Worm (Caenorhabditis elegans) whole organism, young adult: ENCODE measurements around the gene lgc-19.
"Not testable (repeated sequence)": the region's sequence is repeated elsewhere in the genome, so short reads cannot be mapped to it uniquely, and the experiment has no call there.

Experiments
- B0261.1 ChIP-seq: sonication (generic microtip); optimal IDR thresholded peaks from 2 replicates; lab custom pipeline; 2016; ENCODE audit warnings: mild to moderate bottlenecking, missing genetic modification characterization, moderate library complexity, missing compliant biosample characterization
- B0336.3 ChIP-seq: fragments of 200-800 bp; sonication (Bioruptor generic); IDR thresholded peaks from 2 replicates; pipeline ENCODE4 v1.3.6; 2022; ENCODE audit warnings: missing genetic modification characterization, missing compliant biosample characterization
- K12H6.12 ChIP-seq: fragments of 200-800 bp; sonication (Bioruptor generic); optimal IDR thresholded peaks from 2 replicates; lab custom pipeline; 2018; ENCODE audit warnings: mild to moderate bottlenecking, missing genetic modification characterization, missing compliant biosample characterization
- T07F8.4 ChIP-seq: sonication (generic microtip); optimal IDR thresholded peaks from 2 replicates; lab custom pipeline; 2016; ENCODE audit warnings: mild to moderate bottlenecking, missing genetic modification characterization, moderate library complexity, missing compliant biosample characterization
- ama-1 ChIP-seq, 3 experiments: fragments of 150-350 bp in 1 of 3; sonication (generic microtip) in 2 of 3; optimal IDR thresholded peaks; 2 replicates each; lab custom pipeline; 2014 to 2018; ENCODE audit warnings: missing biosample characterization in 2 of 3, missing genetic modification characterization in 2 of 3, missing genetic modification reagents in 2 of 3
- aptf-2 ChIP-seq: fragments of 200-800 bp; sonication (Bioruptor generic); conservative IDR thresholded peaks from 2 replicates; pipeline ENCODE4 v1.3.6; 2022; ENCODE audit warnings: missing genetic modification reagents, missing genetic modification characterization, missing compliant biosample characterization
- atf-7 ChIP-seq: sonication (generic microtip); optimal IDR thresholded peaks from 2 replicates; lab custom pipeline; 2017; ENCODE audit warnings: mild to moderate bottlenecking, missing genetic modification characterization, missing compliant biosample characterization
- athp-1 ChIP-seq: sonication (generic microtip); optimal IDR thresholded peaks from 2 replicates; lab custom pipeline; 2017; ENCODE audit warnings: mild to moderate bottlenecking, missing genetic modification characterization, missing compliant biosample characterization
- attf-5 ChIP-seq: fragments of 200-800 bp; sonication (Bioruptor generic); optimal IDR thresholded peaks from 2 replicates; lab custom pipeline; 2018; ENCODE audit warnings: mild to moderate bottlenecking, missing genetic modification characterization, missing compliant biosample characterization
- attf-6 ChIP-seq: fragments of 200-800 bp; sonication (Bioruptor generic); IDR thresholded peaks from 2 replicates; pipeline ENCODE4 v1.3.6; 2022; ENCODE audit warnings: missing genetic modification reagents, missing genetic modification characterization, missing compliant biosample characterization
- cebp-1 ChIP-seq, 2 experiments: fragments of 200-800 bp in 1 of 2; sonication (Bioruptor generic) in 1 of 2; sonication (generic microtip) in 1 of 2; IDR thresholded peaks in 1 of 2; optimal IDR thresholded peaks in 1 of 2; 2 replicates each; pipeline versions ENCODE4 v1.3.6 to Lab custom; 2017 to 2022; ENCODE audit warnings: missing compliant biosample characterization in 2 of 2, missing genetic modification characterization in 2 of 2, mild to moderate bottlenecking in 1 of 2, missing genetic modification reagents in 1 of 2, moderate library complexity in 1 of 2
- ceh-27 ChIP-seq: fragments of 200-800 bp; sonication (Bioruptor generic); optimal IDR thresholded peaks from 2 replicates; lab custom pipeline; 2018; ENCODE audit warnings: mild to moderate bottlenecking, missing genetic modification characterization, moderate library complexity, missing compliant biosample characterization
- ceh-40 ChIP-seq: fragments of 200-800 bp; sonication (Bioruptor generic); IDR thresholded peaks from 2 replicates; pipeline ENCODE4 v1.3.6; 2022; ENCODE audit warnings: missing genetic modification characterization, missing compliant biosample characterization
- ceh-58 ChIP-seq: fragments of 200-800 bp; sonication (Bioruptor generic); IDR thresholded peaks from 2 replicates; pipeline ENCODE4 v1.3.6; 2022; ENCODE audit warnings: missing genetic modification characterization, missing compliant biosample characterization
- ceh-91 ChIP-seq: fragments of 200-800 bp; sonication (Bioruptor generic); IDR thresholded peaks from 2 replicates; pipeline ENCODE4 v1.3.6; 2022; ENCODE audit warnings: missing genetic modification reagents, missing genetic modification characterization, missing compliant biosample characterization
- die-1 ChIP-seq: sonication (generic microtip); optimal IDR thresholded peaks from 2 replicates; lab custom pipeline; 2016; ENCODE audit warnings: missing genotype, mild to moderate bottlenecking, missing genetic modification characterization, missing compliant biosample characterization
- dox-1 ChIP-seq: fragments of 200-800 bp; sonication (Bioruptor generic); IDR thresholded peaks from 2 replicates; pipeline ENCODE4 v1.3.6; 2022; ENCODE audit warnings: missing genetic modification reagents, missing genetic modification characterization, missing compliant biosample characterization
- egl-44 ChIP-seq: fragments of 200-800 bp; sonication (Bioruptor generic); IDR thresholded peaks from 2 replicates; pipeline ENCODE4 v1.3.6; 2022; ENCODE audit warnings: missing genetic modification reagents, missing genetic modification characterization, missing compliant biosample characterization
- egrh-3 ChIP-seq: fragments of 200-800 bp; sonication (Bioruptor generic); IDR thresholded peaks from 2 replicates; pipeline ENCODE4 v1.3.6; 2022; ENCODE audit warnings: missing genetic modification reagents, missing genetic modification characterization, missing compliant biosample characterization
- ekl-4 ChIP-seq: fragments of 200-800 bp; sonication (Bioruptor generic); IDR thresholded peaks from 2 replicates; pipeline ENCODE4 v1.3.6; 2022; ENCODE audit warnings: missing genetic modification reagents, missing genetic modification characterization, missing compliant biosample characterization
- fkh-3 ChIP-seq: sonication (generic microtip); optimal IDR thresholded peaks from 2 replicates; lab custom pipeline; 2016; ENCODE audit warnings: mild to moderate bottlenecking, missing genetic modification characterization, missing compliant biosample characterization
- hmg-1.2 ChIP-seq: fragments of 200-800 bp; sonication (Bioruptor generic); IDR thresholded peaks from 2 replicates; pipeline ENCODE4 v1.3.6; 2022; ENCODE audit warnings: missing genetic modification reagents, missing genetic modification characterization, missing compliant biosample characterization
- hmg-20 ChIP-seq: fragments of 200-800 bp; sonication (Bioruptor generic); IDR thresholded peaks from 2 replicates; pipeline ENCODE4 v1.3.6; 2022; ENCODE audit warnings: missing genetic modification reagents, missing genetic modification characterization, missing compliant biosample characterization
- hsf-1 ChIP-seq: fragments of 200-800 bp; sonication (Bioruptor generic); IDR thresholded peaks from 2 replicates; pipeline ENCODE4 v1.3.6; 2022; ENCODE audit warnings: missing genetic modification reagents, missing genetic modification characterization, missing compliant biosample characterization
- lir-1 ChIP-seq: fragments of 200-800 bp; sonication (Bioruptor generic); conservative IDR thresholded peaks from 2 replicates; pipeline ENCODE4 v1.3.6; 2022; ENCODE audit warnings: missing genetic modification reagents, missing genetic modification characterization, missing compliant biosample characterization
- lsy-27 ChIP-seq: sonication (generic microtip); optimal IDR thresholded peaks from 2 replicates; lab custom pipeline; 2017; ENCODE audit warnings: missing genetic modification characterization, mild to moderate bottlenecking, missing compliant biosample characterization, antibody characterized with exemption, missing genotype, borderline replicate concordance; ENCODE audit not compliant: insufficient read depth
- madf-3 ChIP-seq: fragments of 200-800 bp; sonication (Bioruptor generic); IDR thresholded peaks from 2 replicates; pipeline ENCODE4 v1.3.6; 2022; ENCODE audit warnings: missing genetic modification reagents, missing genetic modification characterization, missing compliant biosample characterization
- madf-6 ChIP-seq: fragments of 200-800 bp; sonication (Bioruptor generic); IDR thresholded peaks from 2 replicates; pipeline ENCODE4 v1.3.6; 2022; ENCODE audit warnings: missing genetic modification reagents, missing genetic modification characterization, missing compliant biosample characterization
- mcd-1 ChIP-seq: fragments of 200-800 bp; sonication (Bioruptor generic); IDR thresholded peaks from 2 replicates; pipeline ENCODE4 v1.3.6; 2022; ENCODE audit warnings: missing genetic modification reagents, missing genetic modification characterization, missing compliant biosample characterization
- nfyb-1 ChIP-seq: fragments of 200-800 bp; sonication (Bioruptor generic); IDR thresholded peaks from 2 replicates; pipeline ENCODE4 v1.3.6; 2022; ENCODE audit warnings: missing genetic modification reagents, missing genetic modification characterization, missing compliant biosample characterization
- nhr-80 ChIP-seq: sonication (generic microtip); optimal IDR thresholded peaks from 2 replicates; lab custom pipeline; 2016; ENCODE audit warnings: missing genetic modification characterization, missing compliant biosample characterization
- nhr-90 ChIP-seq: sonication (generic microtip); optimal IDR thresholded peaks from 2 replicates; lab custom pipeline; 2016; ENCODE audit warnings: missing genotype, mild to moderate bottlenecking, missing genetic modification characterization, missing compliant biosample characterization
- pbrm-1 ChIP-seq: fragments of 200-800 bp; sonication (Bioruptor generic); IDR thresholded peaks from 2 replicates; pipeline ENCODE4 v1.3.6; 2022; ENCODE audit warnings: missing genetic modification reagents, missing genetic modification characterization, missing compliant biosample characterization
- repo-1 ChIP-seq: sonication (generic microtip); optimal IDR thresholded peaks from 2 replicates; lab custom pipeline; 2017; ENCODE audit warnings: mild to moderate bottlenecking, missing genetic modification characterization, missing compliant biosample characterization
- rpc-1 ChIP-seq, 2 experiments: fragments of 150-350 bp in 1 of 2; sonication (generic microtip) in 1 of 2; optimal IDR thresholded peaks; 2 replicates each; lab custom pipeline; 2014 to 2018; ENCODE audit warnings: missing biosample characterization in 1 of 2, missing genetic modification characterization in 1 of 2, missing genetic modification reagents in 1 of 2, missing genotype in 1 of 2
- sea-2 ChIP-seq: fragments of 200-800 bp; sonication (Bioruptor generic); IDR thresholded peaks from 2 replicates; pipeline ENCODE4 v1.3.6; 2022; ENCODE audit warnings: missing genetic modification characterization, missing compliant biosample characterization
- snpc-1.3 ChIP-seq: sonication (generic microtip); optimal IDR thresholded peaks from 2 replicates; lab custom pipeline; 2017; ENCODE audit warnings: missing genetic modification characterization, mild to moderate bottlenecking, missing compliant biosample characterization, antibody characterized with exemption, moderate library complexity, missing genotype, missing genetic modification reagents; ENCODE audit not compliant: insufficient read depth
- snpc-3.4 ChIP-seq: sonication (generic microtip); optimal IDR thresholded peaks from 2 replicates; lab custom pipeline; 2017; ENCODE audit warnings: missing genetic modification characterization, mild to moderate bottlenecking, missing compliant biosample characterization, antibody characterized with exemption, moderate library complexity, missing genotype, missing genetic modification reagents
- snpc-4 ChIP-seq, 5 experiments: fragments of 150-350 bp in 1 of 5; sonication (generic microtip) in 4 of 5; optimal IDR thresholded peaks; 2 replicates each; lab custom pipeline; 2014 to 2018; ENCODE audit warnings: missing genetic modification characterization in 5 of 5, missing biosample characterization in 3 of 5, antibody characterized with exemption in 2 of 5, mild to moderate bottlenecking in 2 of 5, missing compliant biosample characterization in 2 of 5, missing genotype in 2 of 5, moderate library complexity in 2 of 5, missing genetic modification reagents in 1 of 5
- tlf-1 ChIP-seq: fragments of 200-800 bp; sonication (Bioruptor generic); optimal IDR thresholded peaks from 2 replicates; lab custom pipeline; 2018; ENCODE audit warnings: mild to moderate bottlenecking, missing genetic modification characterization, missing compliant biosample characterization
- ztf-18 ChIP-seq: sonication (generic microtip); optimal IDR thresholded peaks from 2 replicates; lab custom pipeline; 2016; ENCODE audit warnings: missing genotype, mild to moderate bottlenecking, missing genetic modification characterization, missing compliant biosample characterization

Gene lgc-19

DNA sequence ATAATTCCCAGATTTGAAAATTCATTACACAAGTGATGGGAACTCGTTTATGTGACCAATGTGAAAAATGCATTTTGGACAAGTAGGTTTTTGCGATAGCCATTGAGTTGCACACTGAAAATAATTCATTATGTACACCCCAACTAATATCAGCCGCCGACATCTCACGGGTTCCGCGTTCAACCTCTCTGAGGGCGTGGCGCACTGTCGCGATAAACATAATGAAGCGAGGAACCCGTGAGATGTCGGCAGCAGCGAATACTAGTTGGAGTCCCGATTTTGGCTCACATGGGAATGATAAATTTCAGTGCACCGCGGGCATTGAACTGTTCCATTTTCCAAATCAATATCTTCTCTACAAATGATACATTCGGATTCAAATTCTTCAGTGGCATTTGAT, 25.4 kb downstream of the lgc-19 start:
- TF ChIP-seq lsy-27 (no peak), snpc-4 (GFP tag; optimal IDR thresholded peaks at IDR 0.05; lab: Kevin White, UChicago) (no peak), snpc-4 (tag; optimal IDR thresholded peaks at IDR 0.05; lab: Kevin White, UChicago) (peak in 1 of 4 experiments; percentile 81), lir-1 (GFP tag; lab: Robert Waterston, UW) (no peak), hmg-1.2 (GFP tag; lab: Robert Waterston, UW) (no peak)

DNA sequence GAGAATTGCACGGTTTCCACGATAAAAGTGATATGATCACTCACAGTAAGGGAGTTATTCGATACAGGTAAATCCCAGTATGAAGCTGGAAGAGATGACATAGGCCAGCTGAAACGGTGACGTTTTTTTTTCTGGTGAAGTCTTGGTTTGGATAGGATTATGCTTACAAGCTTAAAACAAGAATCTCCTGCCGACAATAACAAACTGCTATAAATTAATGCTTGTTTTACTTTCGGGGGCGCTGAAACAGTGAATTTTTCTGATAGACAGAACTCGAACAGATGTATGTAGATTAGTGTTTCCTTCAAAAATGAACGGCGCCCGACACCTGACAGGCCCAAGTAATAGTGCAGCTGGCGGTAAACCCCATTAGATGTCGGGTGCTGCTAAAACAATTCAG, 28.7 kb downstream of the lgc-19 start, which contains the start of gene srv-16:
Gene srv-16, minus strand, starts transcription at position 101 of the 400 bp plus-strand sequence.
- TF ChIP-seq sea-2 (no peak), snpc-4 (GFP tag; optimal IDR thresholded peaks at IDR 0.05; lab: Kevin White, UChicago) (no peak), snpc-4 (tag; optimal IDR thresholded peaks at IDR 0.05; lab: Kevin White, UChicago) (peak in 1 of 4 experiments; percentile 44), madf-3 (GFP tag; lab: Robert Waterston, UW) (no peak), snpc-1.3 (tag; lab: Kevin White, UChicago) (no peak), egl-44 (GFP tag; lab: Robert Waterston, UW) (no peak), K12H6.12 (tag; lab: Kevin White, UChicago) (no peak), ceh-27 (GFP tag; lab: Kevin White, UChicago) (no peak), aptf-2 (GFP tag; lab: Robert Waterston, UW) (no peak), B0261.1 (tag; lab: Kevin White, UChicago) (no peak)
- TF ChIP-seq, all 124 proteins: peak for 1

DNA sequence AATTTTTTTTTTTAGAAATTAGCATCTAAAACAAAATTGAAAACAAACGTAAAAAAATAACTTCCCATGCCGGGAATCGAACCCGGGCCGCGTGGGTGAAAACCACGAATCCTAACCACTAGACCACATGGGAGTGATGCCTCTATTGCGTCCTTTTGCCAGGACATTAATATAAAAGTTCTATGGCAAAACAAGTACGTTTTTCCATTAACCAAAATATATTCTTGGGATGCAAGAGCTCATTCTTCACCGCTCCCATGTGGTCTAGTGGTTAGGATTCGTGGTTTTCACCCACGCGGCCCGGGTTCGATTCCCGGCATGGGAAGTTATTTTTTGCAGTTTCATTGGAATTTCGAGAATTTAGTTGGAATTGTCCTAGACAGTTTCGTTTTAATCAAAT, 29.4 kb downstream of the lgc-19 start:
- TF ChIP-seq tlf-1 (GFP tag; lab: Kevin White, UChicago) = peak; percentile 11
- TF ChIP-seq hsf-1 (GFP tag; lab: Robert Waterston, UW) = peak; percentile 88
- peak; percentile 34; the same call in 1 of the 2 replicates for TF ChIP-seq mcd-1
- peak; percentile 65; the same call in 1 of the 2 replicates for TF ChIP-seq ekl-4 (GFP tag; lab: Robert Waterston, UW)
- TF ChIP-seq snpc-3.4 (tag; lab: Kevin White, UChicago) = peak; percentile 49
- 0 out of 2 replicates have a peak, but pooled peaks have one; percentile 13 for TF ChIP-seq egrh-3 (GFP tag; lab: Robert Waterston, UW)
- TF ChIP-seq nfyb-1 = peak; percentile 79
- peak; percentile 11 for TF ChIP-seq attf-5 (GFP tag; lab: Kevin White, UChicago)
- peak; percentile 86 for TF ChIP-seq ztf-18 (tag; lab: Kevin White, UChicago)
- not testable (repeated sequence) for TF ChIP-seq ama-1 (optimal IDR thresholded peaks at IDR 0.05; lab: Kevin White, UChicago); cebp-1 (GFP tag; IDR thresholded peaks at IDR 0.05; lab: Robert Waterston, UW)
- TF ChIP-seq ama-1 (GFP tag; optimal IDR thresholded peaks at IDR 0.05; lab: Kevin White, UChicago) = peak in 1 of 2 experiments; percentile 46
- peak; percentile 16 for TF ChIP-seq nhr-80 (tag; lab: Kevin White, UChicago)
- peak; percentile 67 for TF ChIP-seq athp-1
- TF ChIP-seq repo-1 = peak; percentile 27
- TF ChIP-seq die-1 = peak; percentile 67
- TF ChIP-seq madf-3 (GFP tag; lab: Robert Waterston, UW) = peak; percentile 75; the same call in 1 of the 2 replicates
- peak; percentile 62 for TF ChIP-seq madf-6
- TF ChIP-seq dox-1 = peak; percentile 76
- peak; percentile 88 for TF ChIP-seq snpc-4 (GFP tag; optimal IDR thresholded peaks at IDR 0.05; lab: Kevin White, UChicago)
- TF ChIP-seq snpc-4 (tag; optimal IDR thresholded peaks at IDR 0.05; lab: Kevin White, UChicago) = peak; percentile 57 to 98 (median 92)
- peak; percentile 76 for TF ChIP-seq rpc-1 (optimal IDR thresholded peaks at IDR 0.05; lab: Kevin White, UChicago)
- peak; percentile 86 for TF ChIP-seq rpc-1 (tag; optimal IDR thresholded peaks at IDR 0.05; lab: Kevin White, UChicago)
- 0 out of 2 replicates have a peak, but pooled peaks have one; percentile 4 for TF ChIP-seq ceh-58
- TF ChIP-seq atf-7 (tag; lab: Kevin White, UChicago) = peak; percentile 41
- TF ChIP-seq B0336.3 = peak; percentile 56
- TF ChIP-seq B0261.1 (tag; lab: Kevin White, UChicago) = peak; percentile 87
- TF ChIP-seq nhr-90 = peak; percentile 77
- TF ChIP-seq ceh-91 (GFP tag; lab: Robert Waterston, UW) = peak; percentile 17; the same call in 1 of the 2 replicates
- TF ChIP-seq pbrm-1 (GFP tag; lab: Robert Waterston, UW) = peak; percentile 76
- TF ChIP-seq cebp-1 (tag; optimal IDR thresholded peaks at IDR 0.05; lab: Kevin White, UChicago) = peak; percentile 56
- peak; percentile 71; the same call in 1 of the 2 replicates for TF ChIP-seq hmg-20 (GFP tag; lab: Robert Waterston, UW)
- peak; percentile 63 for TF ChIP-seq T07F8.4 (tag; lab: Kevin White, UChicago)
- peak; percentile 97 for TF ChIP-seq attf-6
- peak; percentile 54; the same call in 1 of the 2 replicates for TF ChIP-seq ceh-40
- peak; percentile 35 for TF ChIP-seq fkh-3 (tag; lab: Kevin White, UChicago)
